Worm (Caenorhabditis elegans) whole organism, late embryonic: ENCODE data around the gene nlp-59.

Source experiments
- C08G9.2 ChIP-seq: sonication (generic microtip); optimal IDR thresholded peaks from 2 replicates; lab custom pipeline; 2016; ENCODE audit warnings: mild to moderate bottlenecking, missing genetic modification characterization, moderate library complexity, missing compliant biosample characterization
- C38D4.7 ChIP-seq: fragments of 200-800 bp; sonication (Bioruptor generic); optimal IDR thresholded peaks from 2 replicates; lab custom pipeline; 2018; ENCODE audit warnings: mild to moderate bottlenecking, missing genetic modification characterization, moderate library complexity, missing compliant biosample characterization
- ahr-1 ChIP-seq: sonication (generic microtip); optimal IDR thresholded peaks from 2 replicates; lab custom pipeline; 2016; ENCODE audit warnings: missing genetic modification characterization, missing compliant biosample characterization
- ama-1 ChIP-seq: fragments of 150-350 bp; optimal IDR thresholded peaks from 2 replicates; lab custom pipeline; 2014
- ceh-14 ChIP-seq: sonication (generic microtip); optimal IDR thresholded peaks from 2 replicates; lab custom pipeline; 2016; ENCODE audit warnings: missing genotype, missing genetic modification characterization, missing compliant biosample characterization
- ceh-18 ChIP-seq: sonication (generic microtip); optimal IDR thresholded peaks from 2 replicates; lab custom pipeline; 2016; ENCODE audit warnings: missing genetic modification characterization, missing compliant biosample characterization
- ceh-2 ChIP-seq: sonication (generic microtip); optimal IDR thresholded peaks from 2 replicates; lab custom pipeline; 2016; ENCODE audit warnings: missing genotype, missing genetic modification characterization, missing compliant biosample characterization
- ceh-24 ChIP-seq: sonication (generic microtip); optimal IDR thresholded peaks from 2 replicates; lab custom pipeline; 2016; ENCODE audit warnings: mild to moderate bottlenecking, missing genetic modification characterization, missing compliant biosample characterization
- ceh-45 ChIP-seq: fragments of 200-800 bp; sonication (Bioruptor generic); IDR thresholded peaks from 2 replicates; pipeline ENCODE4 v1.3.6; 2022; ENCODE audit warnings: missing genetic modification reagents, missing genetic modification characterization, missing compliant biosample characterization
- ceh-48 ChIP-seq: sonication (generic microtip); optimal IDR thresholded peaks from 2 replicates; lab custom pipeline; 2016; ENCODE audit warnings: missing genetic modification characterization, inconsistent platforms, missing compliant biosample characterization
- ceh-6 ChIP-seq: fragments of 200-800 bp; sonication (Bioruptor generic); optimal IDR thresholded peaks from 2 replicates; lab custom pipeline; 2018; ENCODE audit warnings: mild to moderate bottlenecking, missing genetic modification characterization, missing compliant biosample characterization
- dve-1 ChIP-seq: sonication (generic microtip); optimal IDR thresholded peaks from 2 replicates; lab custom pipeline; 2017; ENCODE audit warnings: antibody characterized with exemption, mild to moderate bottlenecking, missing genetic modification characterization, missing compliant biosample characterization
- fkh-10 ChIP-seq: fragments of 150-350 bp; optimal IDR thresholded peaks from 2 replicates; lab custom pipeline; 2014; ENCODE audit warnings: missing biosample characterization, missing genetic modification reagents, missing genetic modification characterization
- fkh-6 ChIP-seq: sonication (generic microtip); optimal IDR thresholded peaks from 2 replicates; lab custom pipeline; 2016; ENCODE audit warnings: missing genetic modification characterization, missing compliant biosample characterization
- gmeb-2 ChIP-seq: sonication (generic microtip); optimal IDR thresholded peaks from 2 replicates; lab custom pipeline; 2016; ENCODE audit warnings: missing genetic modification characterization, inconsistent platforms, missing compliant biosample characterization
- hlh-13 ChIP-seq: fragments of 200-800 bp; sonication (Bioruptor generic); optimal IDR thresholded peaks from 2 replicates; lab custom pipeline; 2018; ENCODE audit warnings: mild to moderate bottlenecking, missing genetic modification characterization, missing compliant biosample characterization
- lim-6 ChIP-seq: sonication (generic microtip); optimal IDR thresholded peaks from 2 replicates; lab custom pipeline; 2016; ENCODE audit warnings: missing genetic modification characterization, missing compliant biosample characterization
- lin-11 ChIP-seq: fragments of 200-800 bp; sonication (Bioruptor generic); optimal IDR thresholded peaks from 2 replicates; lab custom pipeline; 2018; ENCODE audit warnings: mild to moderate bottlenecking, missing genetic modification characterization, missing compliant biosample characterization
- nfya-1 ChIP-seq: sonication (generic microtip); optimal IDR thresholded peaks from 2 replicates; lab custom pipeline; 2017; ENCODE audit warnings: missing genetic modification characterization, mild to moderate bottlenecking, missing compliant biosample characterization, antibody characterized with exemption, moderate library complexity
- nhr-232 ChIP-seq: sonication (generic microtip); optimal IDR thresholded peaks from 2 replicates; lab custom pipeline; 2016; ENCODE audit warnings: missing genetic modification characterization, missing compliant biosample characterization
- pax-1 ChIP-seq: fragments of 150-350 bp; optimal IDR thresholded peaks from 2 replicates; lab custom pipeline; 2014; ENCODE audit warnings: missing biosample characterization, missing genetic modification characterization
- pha-2 ChIP-seq: sonication (generic microtip); optimal IDR thresholded peaks from 2 replicates; lab custom pipeline; 2017; ENCODE audit warnings: mild to moderate bottlenecking, missing genetic modification characterization, missing compliant biosample characterization
- pha-4 ChIP-seq: fragments of 150-350 bp; optimal IDR thresholded peaks from 2 replicates; lab custom pipeline; 2018; ENCODE audit warnings: missing biosample characterization, missing genetic modification reagents, missing genetic modification characterization
- pqm-1 ChIP-seq: sonication (generic microtip); optimal IDR thresholded peaks from 2 replicates; lab custom pipeline; 2016; ENCODE audit warnings: missing genetic modification characterization, missing compliant biosample characterization
- pros-1 ChIP-seq: fragments of 150-350 bp; optimal IDR thresholded peaks from 2 replicates; lab custom pipeline; 2014; ENCODE audit warnings: missing biosample characterization, missing genetic modification reagents, missing genetic modification characterization
- sdc-2 ChIP-seq: sonication (generic microtip); optimal IDR thresholded peaks from 2 replicates; lab custom pipeline; 2016; ENCODE audit warnings: missing genotype, missing genetic modification characterization, missing compliant biosample characterization
- tbx-2 ChIP-seq: sonication (generic microtip); optimal IDR thresholded peaks from 2 replicates; lab custom pipeline; 2016; ENCODE audit warnings: missing genetic modification characterization, missing compliant biosample characterization
- ttx-3 ChIP-seq: sonication (generic microtip); optimal IDR thresholded peaks from 2 replicates; lab custom pipeline; 2016; ENCODE audit warnings: missing genetic modification reagents, missing genetic modification characterization, missing compliant biosample characterization
- unc-42 ChIP-seq: sonication (generic microtip); optimal IDR thresholded peaks from 2 replicates; lab custom pipeline; 2016; ENCODE audit warnings: missing genotype, missing genetic modification characterization, missing compliant biosample characterization
- unc-55 ChIP-seq: sonication (generic microtip); optimal IDR thresholded peaks from 2 replicates; lab custom pipeline; 2017; ENCODE audit warnings: missing biosample characterization, missing genetic modification reagents, missing genetic modification characterization
- unc-86 ChIP-seq: sonication (generic microtip); optimal IDR thresholded peaks from 2 replicates; lab custom pipeline; 2016; ENCODE audit warnings: missing genetic modification characterization, missing compliant biosample characterization
- ztf-16 ChIP-seq: sonication (generic microtip); optimal IDR thresholded peaks from 2 replicates; lab custom pipeline; 2017; ENCODE audit warnings: missing genetic modification characterization, missing compliant biosample characterization

nlp-59 gene

ce11 chrV:15012542-15013301, 41.5 kb downstream of the nlp-59 start:
- TF ChIP-seq unc-55 (GFP tag; lab: Kevin White, UChicago) (no peak), hlh-13 (GFP tag; lab: Kevin White, UChicago) (no peak), pha-4 (no peak), nfya-1 (no peak), fkh-6 (tag; lab: Kevin White, UChicago) (no peak), pqm-1 (tag; lab: Kevin White, UChicago) (no peak)

ce11 chrV:15013328-15013727, 42.1 kb downstream of the nlp-59 start:
- no peak for TF ChIP-seq ceh-14 (tag; lab: Kevin White, UChicago)
- no peak for TF ChIP-seq ama-1 (lab: Kevin White, UChicago)
- TF ChIP-seq unc-86 (tag; lab: Kevin White, UChicago): no peak
- no peak for TF ChIP-seq ceh-24 (tag; lab: Kevin White, UChicago)
- no peak for TF ChIP-seq C08G9.2 (tag; lab: Kevin White, UChicago)

- TF ChIP-seq pax-1 (tag; lab: Kevin White, UChicago) (no peak), pros-1 (tag; lab: Kevin White, UChicago) (no peak), ceh-2 (tag; lab: Kevin White, UChicago) (no peak), tbx-2 (tag; lab: Kevin White, UChicago) (no peak), sdc-2 (tag; lab: Kevin White, UChicago) (no peak), unc-55 (GFP tag; lab: Kevin White, UChicago) (no peak), ceh-18 (tag; lab: Kevin White, UChicago) (no peak), gmeb-2 (tag; lab: Kevin White, UChicago) (no peak), ztf-16 (no peak), ceh-45 (no peak), dve-1 (no peak)
Observed at ce11 chrV:15014164-15014563, 42.9 kb downstream of the nlp-59 start, which contains the start of gene obr-2. Gene obr-2, minus strand, starts transcription at chrV:15014264.

ce11 chrV:15015799-15016198, 44.6 kb downstream of the nlp-59 start:
- no peak for TF ChIP-seq ceh-6 (GFP tag; lab: Kevin White, UChicago)
- no peak for TF ChIP-seq fkh-10
- TF ChIP-seq nfya-1: peak; percentile 13
- no peak for TF ChIP-seq nhr-232 (tag; lab: Kevin White, UChicago)
- no peak for TF ChIP-seq lin-11 (tag; lab: Kevin White, UChicago)
- no peak for TF ChIP-seq pha-2 (tag; lab: Kevin White, UChicago)
- no peak for TF ChIP-seq lim-6 (tag; lab: Kevin White, UChicago)
- no peak for TF ChIP-seq ceh-14 (tag; lab: Kevin White, UChicago)
- TF ChIP-seq, all 69 proteins: peak for 1

ce11 chrV:15016795-15017429, 45.7 kb downstream of the nlp-59 start:
- no peak for TF ChIP-seq ttx-3
- TF ChIP-seq C38D4.7: no peak
- no peak for TF ChIP-seq nfya-1
- no peak for TF ChIP-seq ahr-1 (tag; lab: Kevin White, UChicago)
- TF ChIP-seq unc-42 (tag; lab: Kevin White, UChicago): no peak
- TF ChIP-seq ceh-48 (tag; lab: Kevin White, UChicago): no peak
- TF ChIP-seq ceh-18 (tag; lab: Kevin White, UChicago): no peak
- TF ChIP-seq fkh-6 (tag; lab: Kevin White, UChicago): no peak
- no peak for TF ChIP-seq unc-86 (tag; lab: Kevin White, UChicago)
